Fruit fly (Drosophila melanogaster) whole organism, embryonic: Measurements from ENCODE around the gene CG8128.

Experiments used
- Adf1 ChIP-seq: fragments of 200-800 bp; sonication (Bioruptor generic); IDR thresholded peaks from 2 replicates; pipeline ENCODE4 v1.3.6; 2022; ENCODE audit warnings: missing biosample characterization, missing genetic modification characterization
- B-H2 ChIP-seq: fragments of 200-800 bp; sonication (Bioruptor generic); optimal IDR thresholded peaks from 2 replicates; lab custom pipeline; 2018; ENCODE audit warnings: missing biosample characterization, mild to moderate bottlenecking, missing genetic modification characterization
- BEAF-32 ChIP-seq: fragments of 200-800 bp; sonication (Bioruptor generic); optimal IDR thresholded peaks from 3 replicates; lab custom pipeline; 2017; ENCODE audit warnings: missing biosample characterization, missing genetic modification characterization, mild to moderate bottlenecking, moderate library complexity, missing genetic modification reagents
- Blimp-1 ChIP-seq: fragments of 200-800 bp; sonication (Bioruptor generic); optimal IDR thresholded peaks from 3 replicates; lab custom pipeline; 2018; ENCODE audit warnings: missing biosample characterization, missing genetic modification characterization, mild to moderate bottlenecking, moderate library complexity, missing genetic modification reagents
- CG11560 ChIP-seq: fragments of 200-800 bp; sonication (Bioruptor generic); IDR thresholded peaks from 3 replicates; pipeline ENCODE4 v1.3.6; 2022; ENCODE audit warnings: missing biosample characterization, missing genetic modification characterization
- CG12659 ChIP-seq: fragments of 200-800 bp; sonication (Bioruptor generic); optimal IDR thresholded peaks from 3 replicates; lab custom pipeline; 2017; ENCODE audit warnings: mild to moderate bottlenecking, missing biosample characterization, missing genetic modification reagents, missing genetic modification characterization
- CG14710 ChIP-seq: fragments of 200-800 bp; sonication (Bioruptor generic); optimal IDR thresholded peaks from 3 replicates; lab custom pipeline; 2019; ENCODE audit warnings: missing biosample characterization, mild to moderate bottlenecking, missing genetic modification characterization, moderate library complexity
- CG1603 ChIP-seq: fragments of 200-800 bp; sonication (Bioruptor generic); optimal IDR thresholded peaks from 2 replicates; lab custom pipeline; 2019; ENCODE audit warnings: missing biosample characterization, mild to moderate bottlenecking, missing genetic modification characterization, moderate library complexity
- CG17186 ChIP-seq: fragments of 200-800 bp; sonication (Bioruptor generic); optimal IDR thresholded peaks from 3 replicates; lab custom pipeline; 2017; ENCODE audit warnings: missing biosample characterization, missing genetic modification reagents, missing genetic modification characterization
- CG17829 ChIP-seq: fragments of 200-800 bp; optimal IDR thresholded peaks from 2 replicates; lab custom pipeline; 2019; ENCODE audit warnings: missing biosample characterization, mild to moderate bottlenecking, missing genetic modification characterization, moderate library complexity
- CG30020 ChIP-seq: fragments of 200-800 bp; optimal IDR thresholded peaks from 2 replicates; lab custom pipeline; 2019; ENCODE audit warnings: missing biosample characterization, mild to moderate bottlenecking, missing genetic modification characterization, moderate library complexity
- CG33213 ChIP-seq: fragments of 200-800 bp; sonication (Bioruptor generic); optimal IDR thresholded peaks from 3 replicates; lab custom pipeline; 2016; ENCODE audit warnings: missing biosample characterization, missing genetic modification characterization
- CG34376 ChIP-seq: fragments of 200-800 bp; sonication (Bioruptor generic); optimal IDR thresholded peaks from 2 replicates; lab custom pipeline; 2018; ENCODE audit warnings: missing biosample characterization, mild to moderate bottlenecking, missing genetic modification characterization
- CG6254 ChIP-seq: fragments of 200-800 bp; sonication (Bioruptor generic); optimal IDR thresholded peaks from 3 replicates; lab custom pipeline; 2017; ENCODE audit warnings: mild to moderate bottlenecking, missing biosample characterization, missing genetic modification reagents, missing genetic modification characterization
- CG8281 ChIP-seq: fragments of 200-800 bp; sonication (Bioruptor generic); optimal IDR thresholded peaks from 2 replicates; lab custom pipeline; 2018; ENCODE audit warnings: missing biosample characterization, mild to moderate bottlenecking, missing genetic modification characterization, moderate library complexity
- Dbx ChIP-seq: fragments of 200-800 bp; sonication (Bioruptor generic); IDR thresholded peaks from 3 replicates; pipeline ENCODE4 v1.3.6; 2022; ENCODE audit warnings: missing biosample characterization, missing genetic modification characterization
- Dll ChIP-seq: fragments of 200-800 bp; sonication (Bioruptor generic); IDR thresholded peaks from 4 replicates; pipeline ENCODE4 v1.3.6; 2022; ENCODE audit warnings: missing biosample characterization, missing genetic modification characterization; ENCODE audit not compliant: partially characterized antibody
- Dref ChIP-seq: fragments of 200-800 bp; sonication (Bioruptor generic); IDR thresholded peaks from 2 replicates; pipeline ENCODE4 v1.3.6; 2022; ENCODE audit warnings: missing biosample characterization, missing genetic modification characterization
- E2f2 ChIP-seq: fragments of 200-800 bp; sonication (Bioruptor generic); IDR thresholded peaks from 2 replicates; pipeline ENCODE4 v1.3.6; 2022; ENCODE audit warnings: missing biosample characterization, missing genetic modification characterization
- Eip74EF ChIP-seq, 2 experiments: fragments of 200-800 bp in 1 of 2; fragments of >200 bp in 1 of 2; sonication (Bioruptor generic) in 1 of 2; optimal IDR thresholded peaks; 2 replicates each; lab custom pipeline; 2017 to 2019; ENCODE audit warnings: missing biosample characterization in 2 of 2, missing genetic modification characterization in 2 of 2, mild to moderate bottlenecking in 1 of 2, moderate library complexity in 1 of 2
- HmgZ ChIP-seq: fragments of 200-800 bp; sonication (Bioruptor generic); optimal IDR thresholded peaks from 2 replicates; lab custom pipeline; 2018; ENCODE audit warnings: missing biosample characterization, mild to moderate bottlenecking, missing genetic modification characterization
- Lhr ChIP-seq: fragments of 200-800 bp; sonication (Bioruptor generic); optimal IDR thresholded peaks from 3 replicates; lab custom pipeline; 2017; ENCODE audit warnings: mild to moderate bottlenecking, missing biosample characterization, missing genetic modification reagents, missing genetic modification characterization
- Max ChIP-seq: fragments of 200-800 bp; sonication (Bioruptor generic); optimal IDR thresholded peaks from 2 replicates; lab custom pipeline; 2016; ENCODE audit warnings: missing biosample characterization, mild to moderate bottlenecking, missing genetic modification characterization
- NfI ChIP-seq: fragments of 200-800 bp; sonication (Bioruptor generic); optimal IDR thresholded peaks from 3 replicates; lab custom pipeline; 2018; ENCODE audit warnings: missing biosample characterization, mild to moderate bottlenecking, missing genetic modification characterization, moderate library complexity
- Scr ChIP-seq: fragments of 200-800 bp; sonication (Bioruptor generic); IDR thresholded peaks from 2 replicates; pipeline ENCODE4 v1.3.6; 2022; ENCODE audit warnings: missing biosample characterization, missing genetic modification characterization; ENCODE audit not compliant: partially characterized antibody
- Sin3A ChIP-seq: fragments of >200 bp; optimal IDR thresholded peaks from 2 replicates; lab custom pipeline; 2018
- Trl ChIP-seq, 3 experiments: fragments of >200 bp in 2 of 3; fragments of 200-800 bp in 1 of 3; sonication (Bioruptor generic) in 1 of 3; optimal IDR thresholded peaks; 2 replicates in 1 of 3; 3 replicates in 2 of 3; lab custom pipeline; 2016 to 2017; ENCODE audit warnings: missing biosample characterization in 1 of 3, missing genetic modification characterization in 1 of 3
- Xbp1 ChIP-seq: fragments of 200-800 bp; sonication (Bioruptor generic); optimal IDR thresholded peaks from 3 replicates; lab custom pipeline; 2016; ENCODE audit warnings: missing biosample characterization, mild to moderate bottlenecking, missing genetic modification characterization
- YL-1 ChIP-seq: fragments of 200-800 bp; sonication (Bioruptor generic); optimal IDR thresholded peaks from 3 replicates; lab custom pipeline; 2017; ENCODE audit warnings: missing biosample characterization, mild to moderate bottlenecking, missing genetic modification characterization
- amos ChIP-seq: fragments of 200-800 bp; sonication (Bioruptor generic); IDR thresholded peaks from 2 replicates; pipeline ENCODE4 v1.3.6; 2022; ENCODE audit warnings: missing biosample characterization, missing genetic modification characterization; ENCODE audit not compliant: partially characterized antibody
- ase ChIP-seq: fragments of 200-800 bp; sonication (Bioruptor generic); IDR thresholded peaks from 3 replicates; pipeline ENCODE4 v1.3.6; 2022; ENCODE audit warnings: missing biosample characterization, missing genetic modification characterization
- ash1 ChIP-seq: fragments of 200-800 bp; sonication (Bioruptor generic); optimal IDR thresholded peaks from 2 replicates; lab custom pipeline; 2018; ENCODE audit warnings: missing biosample characterization, mild to moderate bottlenecking, missing genetic modification characterization
- bbx ChIP-seq: fragments of 200-800 bp; sonication (Bioruptor generic); IDR thresholded peaks from 2 replicates; pipeline ENCODE4 v1.3.6; 2022; ENCODE audit warnings: missing biosample characterization, missing genetic modification characterization; ENCODE audit not compliant: partially characterized antibody
- bcd ChIP-seq: fragments of 200-800 bp; sonication (Bioruptor generic); optimal IDR thresholded peaks from 2 replicates; lab custom pipeline; 2017; ENCODE audit warnings: missing biosample characterization, mild to moderate bottlenecking, missing genetic modification characterization
- croc ChIP-seq: fragments of 200-800 bp; sonication (Bioruptor generic); conservative IDR thresholded peaks from 3 replicates; pipeline ENCODE4 v1.3.6; 2022; ENCODE audit warnings: missing biosample characterization, missing genetic modification characterization
- dm ChIP-seq: fragments of 200-800 bp; sonication (Bioruptor generic); optimal IDR thresholded peaks from 3 replicates; lab custom pipeline; 2016; ENCODE audit warnings: missing biosample characterization, missing genetic modification characterization
- ftz-f1 ChIP-seq: fragments of 200-800 bp; sonication (Bioruptor generic); optimal IDR thresholded peaks from 2 replicates; lab custom pipeline; 2016; ENCODE audit warnings: missing biosample characterization, missing genetic modification characterization
- insv ChIP-seq, 2 experiments: fragments of 200-800 bp; sonication (Bioruptor generic); optimal IDR thresholded peaks; 3 replicates each; lab custom pipeline; 2016 to 2018; ENCODE audit warnings: missing biosample characterization in 2 of 2, missing genetic modification characterization in 2 of 2
- kah ChIP-seq: fragments of 200-800 bp; sonication (Bioruptor generic); optimal IDR thresholded peaks from 2 replicates; lab custom pipeline; 2018; ENCODE audit warnings: missing biosample characterization, mild to moderate bottlenecking, missing genetic modification characterization
- ken ChIP-seq: fragments of 200-800 bp; sonication (Bioruptor generic); IDR thresholded peaks from 3 replicates; pipeline ENCODE4 v1.3.6; 2022; ENCODE audit warnings: missing biosample characterization, missing genetic modification characterization
- knrl ChIP-seq: fragments of 200-800 bp; sonication (Bioruptor generic); IDR thresholded peaks from 3 replicates; pipeline ENCODE4 v1.3.6; 2022; ENCODE audit warnings: missing biosample characterization, missing genetic modification characterization; ENCODE audit not compliant: partially characterized antibody
- lilli ChIP-seq: fragments of 200-800 bp; sonication (Bioruptor generic); optimal IDR thresholded peaks from 3 replicates; lab custom pipeline; 2016; ENCODE audit warnings: missing biosample characterization, missing genetic modification characterization
- maf-S ChIP-seq: fragments of 200-800 bp; sonication (Bioruptor generic); optimal IDR thresholded peaks from 2 replicates; lab custom pipeline; 2016; ENCODE audit warnings: missing biosample characterization, missing genetic modification characterization
- phol ChIP-seq: fragments of 200-800 bp; sonication (Bioruptor generic); optimal IDR thresholded peaks from 3 replicates; lab custom pipeline; 2018; ENCODE audit warnings: missing biosample characterization, mild to moderate bottlenecking, missing genetic modification characterization, moderate library complexity
- row ChIP-seq: fragments of 200-800 bp; sonication (Bioruptor generic); IDR thresholded peaks from 3 replicates; pipeline ENCODE4 v1.3.6; 2022; ENCODE audit warnings: missing biosample characterization, missing genetic modification characterization
- sim ChIP-seq: fragments of 200-800 bp; sonication (Bioruptor generic); IDR thresholded peaks from 2 replicates; pipeline ENCODE4 v1.3.6; 2022; ENCODE audit warnings: missing biosample characterization, missing genetic modification characterization
- sisA ChIP-seq: fragments of 200-800 bp; sonication (Bioruptor generic); IDR thresholded peaks from 2 replicates; pipeline ENCODE4 v1.3.6; 2022; ENCODE audit warnings: missing biosample characterization, missing genetic modification characterization
- trem ChIP-seq: fragments of 200-800 bp; optimal IDR thresholded peaks from 3 replicates; lab custom pipeline; 2019; ENCODE audit warnings: missing biosample characterization, mild to moderate bottlenecking, missing genetic modification characterization, moderate library complexity
- unc-4 ChIP-seq: fragments of 200-800 bp; sonication (Bioruptor generic); IDR thresholded peaks from 2 replicates; pipeline ENCODE4 v1.3.6; 2022; ENCODE audit warnings: missing biosample characterization, missing genetic modification characterization; ENCODE audit not compliant: partially characterized antibody

The CG8128 gene

DNA sequence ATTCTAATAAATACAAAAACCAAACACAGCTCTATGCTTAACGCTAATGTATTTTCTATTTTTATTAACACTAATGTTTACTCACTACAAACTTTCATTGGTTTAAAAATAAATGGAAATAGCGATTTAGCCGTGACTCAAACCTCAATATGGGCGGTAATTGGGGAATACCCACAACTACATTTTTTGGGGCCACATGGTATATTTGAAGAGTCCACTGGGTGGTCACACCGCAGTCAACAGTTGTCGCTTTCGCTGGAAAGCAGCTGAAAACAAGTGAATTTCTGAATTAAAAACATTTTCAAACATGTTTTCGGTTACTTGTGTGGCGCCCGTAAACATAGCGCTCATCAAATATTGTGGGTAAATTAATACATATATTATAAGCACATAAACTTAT lies 51.7 kb downstream of the CG8128 start, which contains the start of gene Mvd (continued):
- TF ChIP-seq Adf1 (GFP tag; lab: Robert Waterston, UW) (peak; percentile 8; the same call in 1 of the 2 replicates), Xbp1 (peak; percentile 14), CG17829 (tag; lab: Kevin White, UChicago) (peak; percentile 31), amos (GFP tag; lab: Robert Waterston, UW) (peak; percentile 18; the same call in 1 of the 2 replicates), dm (peak; percentile 46), Dbx (no peak), ash1 (GFP tag; lab: Kevin White, UChicago) (no peak), sisA (GFP tag; lab: Robert Waterston, UW) (no peak), Trl (optimal IDR thresholded peaks at IDR 0.05; lab: Kevin White, UChicago) (no peak), Trl (GFP tag; optimal IDR thresholded peaks at IDR 0.05; lab: Kevin White, UChicago) (no peak), sim (no peak), Scr (0 out of 2 replicates have a peak, but pooled peaks have one; percentile 15), bbx (GFP tag; lab: Robert Waterston, UW) (peak; percentile 45), CG33213 (GFP tag; lab: Kevin White, UChicago) (peak; percentile 31), Lhr (GFP tag; lab: Kevin White, UChicago) (peak; percentile 29), B-H2 (GFP tag; lab: Kevin White, UChicago) (peak; percentile 10), CG11560 (tag; lab: Robert Waterston, UW) (no peak), trem (peak; percentile 48), croc (GFP tag; lab: Robert Waterston, UW) (no peak), ken (GFP tag; lab: Robert Waterston, UW) (peak; percentile 6; the same call in 1 of the 3 replicates), NfI (GFP tag; lab: Kevin White, UChicago) (no peak), Sin3A (lab: Kevin White, UChicago) (peak; percentile 4), E2f2 (peak; percentile 58), CG12659 (GFP tag; lab: Kevin White, UChicago) (peak; percentile 65), maf-S (GFP tag; lab: Kevin White, UChicago) (no peak), Max (GFP tag; lab: Kevin White, UChicago) (peak; percentile 11), Dref (GFP tag; lab: Robert Waterston, UW) (peak; percentile 46), Blimp-1 (GFP tag; lab: Kevin White, UChicago) (peak; percentile 68), CG34376 (GFP tag; lab: Kevin White, UChicago) (peak; percentile 7), ftz-f1 (peak; percentile 15), CG17186 (GFP tag; lab: Kevin White, UChicago) (peak; percentile 26), YL-1 (GFP tag; lab: Kevin White, UChicago) (peak; percentile 77), lilli (GFP tag; lab: Kevin White, UChicago) (no peak), knrl (GFP tag; lab: Robert Waterston, UW) (peak; percentile 10; the same call in 1 of the 3 replicates), Dll (GFP tag; lab: Robert Waterston, UW) (0 out of 4 replicates have a peak, but pooled peaks have one; percentile 17), BEAF-32 (GFP tag; lab: Kevin White, UChicago) (peak; percentile 54), CG8281 (tag; lab: Kevin White, UChicago) (no peak), bcd (no peak), phol (peak; percentile 60), Eip74EF (GFP tag; optimal IDR thresholded peaks at IDR 0.05; lab: Kevin White, UChicago) (no peak), insv (GFP tag; optimal IDR thresholded peaks at IDR 0.05; lab: Kevin White, UChicago) (peak in 1 of 2 experiments; percentile 24), CG30020 (tag; lab: Kevin White, UChicago) (peak; percentile 39), row (GFP tag; lab: Robert Waterston, UW) (no peak; the same call in 1 of the 3 replicates), kah (GFP tag; lab: Kevin White, UChicago) (peak; percentile 33), unc-4 (GFP tag; lab: Robert Waterston, UW) (0 out of 2 replicates have a peak, but pooled peaks have one; percentile 35), CG14710 (tag; lab: Kevin White, UChicago) (peak; percentile 75), HmgZ (peak; percentile 74), ase (GFP tag; lab: Robert Waterston, UW) (no peak), CG6254 (GFP tag; lab: Kevin White, UChicago) (no peak), CG1603 (tag; lab: Kevin White, UChicago) (peak; percentile 84)
